Worm (Caenorhabditis elegans): ENCODE data around the gene W02B12.16.

The W02B12.16 gene

ce11 chrII:11455140-11455539 lies 21.2 kb downstream of the W02B12.16 start:
- TF ChIP-seq tbx-11 (GFP tag; IDR thresholded peaks at IDR 0.05), result no peak
- no peak for TF ChIP-seq ama-1 (optimal IDR thresholded peaks at IDR 0.05)
- TF ChIP-seq aly-1 (tag; optimal IDR thresholded peaks at IDR 0.05), result no peak
- TF ChIP-seq B0310.2 (tag; optimal IDR thresholded peaks at IDR 0.05), result no peak
- no peak for TF ChIP-seq hmbx-1 (tag; optimal IDR thresholded peaks at IDR 0.05)
- no peak for TF ChIP-seq ceh-13 (GFP tag; optimal IDR thresholded peaks at IDR 0.05)
- TF ChIP-seq ceh-36 (tag; optimal IDR thresholded peaks at IDR 0.05), result no peak
- no peak for TF ChIP-seq pes-1 (GFP tag; IDR thresholded peaks at IDR 0.05)
- no peak for TF ChIP-seq flt-1 (GFP tag; IDR thresholded peaks at IDR 0.05)
- no peak for TF ChIP-seq ets-7 (tag; optimal IDR thresholded peaks at IDR 0.05)
- no peak for TF ChIP-seq hnd-1 (tag; optimal IDR thresholded peaks at IDR 0.05)
- TF ChIP-seq tbx-37 (GFP tag; conservative IDR thresholded peaks at IDR 0.05), result no peak
- TF ChIP-seq F13C5.2 (tag; optimal IDR thresholded peaks at IDR 0.05), result no peak

DNA sequence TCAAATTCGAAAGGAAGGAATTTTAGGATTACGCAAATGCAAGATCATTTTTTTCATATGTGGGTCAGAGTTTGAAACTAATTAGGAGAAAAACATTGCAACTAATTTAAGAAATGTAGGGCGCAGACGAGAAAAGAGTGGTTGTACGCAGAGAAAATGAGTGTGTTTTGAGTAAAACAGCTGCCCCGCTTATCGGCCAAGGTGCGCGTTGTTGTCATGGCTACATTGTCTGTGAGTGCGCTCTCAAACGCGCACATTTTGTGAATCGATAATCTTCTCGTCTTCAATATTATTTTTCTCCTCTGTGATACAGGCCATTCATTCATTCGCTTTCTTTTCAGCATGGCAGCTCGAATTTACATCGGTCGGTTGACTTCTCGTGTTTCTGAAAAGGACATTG lies 22.7 kb downstream of the W02B12.16 start:
- TF ChIP-seq tbx-37 (GFP tag; conservative IDR thresholded peaks at IDR 0.05) (no peak), tra-4 (tag; optimal IDR thresholded peaks at IDR 0.05) (no peak), flt-1 (GFP tag; IDR thresholded peaks at IDR 0.05) (no peak), pes-1 (GFP tag; IDR thresholded peaks at IDR 0.05) (no peak), scrt-1 (GFP tag; IDR thresholded peaks at IDR 0.05) (no peak), hmg-4 (GFP tag; optimal IDR thresholded peaks at IDR 0.05) (no peak), aly-1 (tag; optimal IDR thresholded peaks at IDR 0.05) (no peak), tbx-11 (GFP tag; IDR thresholded peaks at IDR 0.05) (no peak), B0310.2 (tag; optimal IDR thresholded peaks at IDR 0.05) (no peak), ceh-13 (GFP tag; optimal IDR thresholded peaks at IDR 0.05) (no peak)

- TF ChIP-seq tra-4 (tag; optimal IDR thresholded peaks at IDR 0.05) (peak; percentile 30), ets-7 (tag; optimal IDR thresholded peaks at IDR 0.05) (no peak), flt-1 (GFP tag; IDR thresholded peaks at IDR 0.05) (no peak), aly-1 (tag; optimal IDR thresholded peaks at IDR 0.05) (peak; percentile 73), hmbx-1 (tag; optimal IDR thresholded peaks at IDR 0.05) (no peak), ama-1 (optimal IDR thresholded peaks at IDR 0.05) (no peak), ceh-13 (GFP tag; optimal IDR thresholded peaks at IDR 0.05) (no peak), tbx-37 (GFP tag; conservative IDR thresholded peaks at IDR 0.05) (0 out of 2 replicates have a peak, but pooled peaks have one; percentile 8), F13C5.2 (tag; optimal IDR thresholded peaks at IDR 0.05) (peak; percentile 4), scrt-1 (GFP tag; IDR thresholded peaks at IDR 0.05) (peak; percentile 48; the same call in 1 of the 2 replicates), ceh-36 (tag; optimal IDR thresholded peaks at IDR 0.05) (peak; percentile 62), B0310.2 (tag; optimal IDR thresholded peaks at IDR 0.05) (no peak), pes-1 (GFP tag; IDR thresholded peaks at IDR 0.05) (peak; percentile 54; the same call in 1 of the 2 replicates), hmg-4 (GFP tag; optimal IDR thresholded peaks at IDR 0.05) (peak; percentile 55), hnd-1 (tag; optimal IDR thresholded peaks at IDR 0.05) (no peak), tbx-11 (GFP tag; IDR thresholded peaks at IDR 0.05) (no peak)
Measured at ce11 chrII:11453025-11453424, 23.3 kb downstream of the W02B12.16 start, which contains the start of gene rsp-1. rsp-1 (plus strand) TSS chrII:11453362.

- TF ChIP-seq pes-1 (GFP tag; IDR thresholded peaks at IDR 0.05) (no peak), ceh-13 (GFP tag; optimal IDR thresholded peaks at IDR 0.05) (no peak), aly-1 (tag; optimal IDR thresholded peaks at IDR 0.05) (no peak), tbx-11 (GFP tag; IDR thresholded peaks at IDR 0.05) (no peak), scrt-1 (GFP tag; IDR thresholded peaks at IDR 0.05) (no peak), ceh-36 (tag; optimal IDR thresholded peaks at IDR 0.05) (no peak), F13C5.2 (tag; optimal IDR thresholded peaks at IDR 0.05) (no peak), B0310.2 (tag; optimal IDR thresholded peaks at IDR 0.05) (no peak), hmbx-1 (tag; optimal IDR thresholded peaks at IDR 0.05) (no peak), tbx-37 (GFP tag; conservative IDR thresholded peaks at IDR 0.05) (no peak), hnd-1 (tag; optimal IDR thresholded peaks at IDR 0.05) (no peak), ama-1 (optimal IDR thresholded peaks at IDR 0.05) (no peak), hmg-4 (GFP tag; optimal IDR thresholded peaks at IDR 0.05) (no peak), ets-7 (tag; optimal IDR thresholded peaks at IDR 0.05) (no peak), flt-1 (GFP tag; IDR thresholded peaks at IDR 0.05) (no peak), tra-4 (tag; optimal IDR thresholded peaks at IDR 0.05) (no peak), sea-1 (GFP tag; conservative IDR thresholded peaks at IDR 0.05) (no peak)
Measured at ce11 chrII:11452498-11453005, 23.8 kb downstream of the W02B12.16 start, which contains the start of gene rsp-2. rsp-2 (minus strand) TSS chrII:11452955.

DNA sequence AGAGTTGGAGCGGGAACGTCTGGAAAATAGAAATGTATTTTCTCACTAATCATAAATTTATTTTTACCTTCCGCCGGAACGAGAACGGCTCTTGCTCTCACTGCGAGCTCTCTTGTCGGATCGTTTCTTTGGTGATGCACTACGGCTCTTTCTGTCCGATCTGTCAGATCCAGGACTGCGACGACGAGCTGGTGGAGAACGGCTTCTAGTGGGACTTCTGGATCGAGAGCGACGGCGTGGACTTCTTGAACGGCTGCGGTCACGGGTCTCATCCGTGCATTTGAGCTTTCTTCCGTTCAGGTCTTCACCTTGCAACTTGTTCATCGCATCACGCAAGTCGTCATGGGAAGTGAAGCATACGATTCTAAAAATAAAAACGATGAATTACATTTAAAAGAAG lies 24.6 kb downstream of the W02B12.16 start:
- TF ChIP-seq sea-1 (GFP tag; conservative IDR thresholded peaks at IDR 0.05), result no peak
- no peak for TF ChIP-seq tbx-11 (GFP tag; IDR thresholded peaks at IDR 0.05)
- TF ChIP-seq aly-1 (tag; optimal IDR thresholded peaks at IDR 0.05), result no peak
- TF ChIP-seq tbx-37 (GFP tag; conservative IDR thresholded peaks at IDR 0.05), result no peak
- TF ChIP-seq ceh-13 (GFP tag; optimal IDR thresholded peaks at IDR 0.05), result no peak
- no peak for TF ChIP-seq F13C5.2 (tag; optimal IDR thresholded peaks at IDR 0.05)
- TF ChIP-seq flt-1 (GFP tag; IDR thresholded peaks at IDR 0.05), result no peak
- TF ChIP-seq tra-4 (tag; optimal IDR thresholded peaks at IDR 0.05), result no peak
- TF ChIP-seq B0310.2 (tag; optimal IDR thresholded peaks at IDR 0.05), result no peak
- TF ChIP-seq hnd-1 (tag; optimal IDR thresholded peaks at IDR 0.05), result no peak
- TF ChIP-seq hmbx-1 (tag; optimal IDR thresholded peaks at IDR 0.05), result no peak
- no peak for TF ChIP-seq pes-1 (GFP tag; IDR thresholded peaks at IDR 0.05)
- no peak for TF ChIP-seq hmg-4 (GFP tag; optimal IDR thresholded peaks at IDR 0.05)
- TF ChIP-seq ceh-36 (tag; optimal IDR thresholded peaks at IDR 0.05), result no peak
- TF ChIP-seq ets-7 (tag; optimal IDR thresholded peaks at IDR 0.05), result no peak

DNA sequence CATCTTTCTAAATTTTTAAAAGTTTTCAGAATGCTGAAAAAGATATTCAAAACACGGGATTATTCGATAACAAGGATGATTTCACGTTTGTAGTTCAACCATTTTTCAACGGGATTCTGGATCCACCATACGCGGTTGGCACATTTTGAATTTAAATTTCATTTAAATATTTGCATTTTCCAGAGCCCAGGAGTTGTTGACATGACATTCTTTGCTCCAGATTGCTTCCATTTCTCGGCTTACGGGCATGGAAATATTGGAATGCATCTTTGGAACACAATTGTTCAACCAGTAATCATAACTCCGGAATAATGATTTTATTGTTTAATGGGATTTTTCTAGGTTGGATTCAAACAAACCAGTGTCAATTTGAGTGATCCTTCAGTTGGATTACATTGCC lies 25.4 kb downstream of the W02B12.16 start:
- no peak for TF ChIP-seq aly-1 (tag; optimal IDR thresholded peaks at IDR 0.05)
- no peak for TF ChIP-seq pes-1 (GFP tag; IDR thresholded peaks at IDR 0.05)
- no peak for TF ChIP-seq hmbx-1 (tag; optimal IDR thresholded peaks at IDR 0.05)
- TF ChIP-seq sea-1 (GFP tag; conservative IDR thresholded peaks at IDR 0.05), result no peak

DNA sequence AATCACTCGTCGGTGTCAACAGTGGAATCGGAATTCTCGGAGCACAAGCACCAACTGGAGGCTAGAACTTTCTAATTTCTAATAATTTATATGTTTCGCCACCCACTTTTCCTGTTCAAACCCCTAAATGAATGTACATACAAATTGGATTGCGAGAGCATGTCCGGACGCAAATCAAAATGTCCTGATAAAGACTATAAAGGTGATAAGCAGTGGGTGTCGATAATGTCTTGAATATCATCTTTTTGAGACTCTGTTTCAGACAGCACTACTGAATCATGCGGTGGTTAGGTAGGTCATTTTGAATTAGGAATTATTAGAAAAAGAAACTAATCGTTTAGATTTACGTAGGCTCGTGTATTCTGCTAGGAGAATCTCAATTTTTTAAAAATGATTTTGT lies 27.6 kb downstream of the W02B12.16 start, which contains the start of gene W02B12.1:
Gene W02B12.1 (plus strand): TSS at position 269 of the 400 bp plus-strand sequence.
- TF ChIP-seq sea-1 (GFP tag; conservative IDR thresholded peaks at IDR 0.05), result no peak
- TF ChIP-seq hnd-1 (tag; optimal IDR thresholded peaks at IDR 0.05), result no peak
- no peak for TF ChIP-seq B0310.2 (tag; optimal IDR thresholded peaks at IDR 0.05)
- TF ChIP-seq scrt-1 (GFP tag; IDR thresholded peaks at IDR 0.05), result no peak
- no peak for TF ChIP-seq tbx-11 (GFP tag; IDR thresholded peaks at IDR 0.05)
- no peak for TF ChIP-seq tbx-37 (GFP tag; conservative IDR thresholded peaks at IDR 0.05)
- no peak for TF ChIP-seq flt-1 (GFP tag; IDR thresholded peaks at IDR 0.05)
- no peak for TF ChIP-seq tra-4 (tag; optimal IDR thresholded peaks at IDR 0.05)
- TF ChIP-seq ets-7 (tag; optimal IDR thresholded peaks at IDR 0.05), result no peak
- no peak for TF ChIP-seq ama-1 (optimal IDR thresholded peaks at IDR 0.05)
- no peak for TF ChIP-seq hmbx-1 (tag; optimal IDR thresholded peaks at IDR 0.05)
- TF ChIP-seq F13C5.2 (tag; optimal IDR thresholded peaks at IDR 0.05), result no peak
- no peak for TF ChIP-seq ceh-13 (GFP tag; optimal IDR thresholded peaks at IDR 0.05)
